Fruit fly (Drosophila melanogaster) whole organism, embryonic: Measurements from ENCODE around the gene fd96Cb.

Source experiments
- Atf3 ChIP-seq: fragments of 200-800 bp; sonication (Bioruptor generic); optimal IDR thresholded peaks from 3 replicates; lab custom pipeline; 2016; ENCODE audit warnings: missing biosample characterization, missing genetic modification characterization
- BEAF-32 ChIP-seq: fragments of 200-800 bp; sonication (Bioruptor generic); optimal IDR thresholded peaks from 3 replicates; lab custom pipeline; 2017; ENCODE audit warnings: missing biosample characterization, missing genetic modification characterization, mild to moderate bottlenecking, moderate library complexity, missing genetic modification reagents
- Bgb ChIP-seq: fragments of 200-800 bp; sonication (Bioruptor generic); IDR thresholded peaks from 2 replicates; pipeline ENCODE4 v1.3.6; 2022; ENCODE audit warnings: missing biosample characterization, missing genetic modification characterization; ENCODE audit not compliant: partially characterized antibody
- Bteb2 ChIP-seq: fragments of 200-800 bp; sonication (Bioruptor generic); optimal IDR thresholded peaks from 2 replicates; lab custom pipeline; 2016; ENCODE audit warnings: missing biosample characterization, missing genetic modification characterization
- CG14441 ChIP-seq: fragments of 200-800 bp; sonication (Bioruptor generic); IDR thresholded peaks from 2 replicates; pipeline ENCODE4 v1.3.6; 2022; ENCODE audit warnings: missing biosample characterization, missing genetic modification characterization
- CG17802 ChIP-seq: fragments of 200-800 bp; sonication (Bioruptor generic); optimal IDR thresholded peaks from 2 replicates; lab custom pipeline; 2018; ENCODE audit warnings: missing biosample characterization, mild to moderate bottlenecking, missing genetic modification characterization, moderate library complexity
- CG2199 ChIP-seq: fragments of 200-800 bp; sonication (Bioruptor generic); IDR thresholded peaks from 3 replicates; pipeline ENCODE4 v1.3.6; 2022; ENCODE audit warnings: missing biosample characterization, missing genetic modification characterization
- CG2712 ChIP-seq: fragments of 200-800 bp; optimal IDR thresholded peaks from 3 replicates; lab custom pipeline; 2019; ENCODE audit warnings: missing biosample characterization, mild to moderate bottlenecking, missing genetic modification characterization, moderate library complexity
- CG30431 ChIP-seq: fragments of 200-800 bp; sonication (Bioruptor generic); optimal IDR thresholded peaks from 2 replicates; lab custom pipeline; 2017; ENCODE audit warnings: missing biosample characterization, missing genetic modification characterization
- CG31388 ChIP-seq: fragments of 200-800 bp; sonication (Bioruptor generic); optimal IDR thresholded peaks from 2 replicates; lab custom pipeline; 2016; ENCODE audit warnings: missing biosample characterization, missing genetic modification characterization
- CG4820 ChIP-seq: fragments of 200-800 bp; sonication (Bioruptor generic); optimal IDR thresholded peaks from 3 replicates; lab custom pipeline; 2016; ENCODE audit warnings: missing biosample characterization, missing genetic modification characterization
- CG7928 ChIP-seq: fragments of 200-800 bp; sonication (Bioruptor generic); optimal IDR thresholded peaks from 2 replicates; lab custom pipeline; 2017; ENCODE audit warnings: missing biosample characterization, mild to moderate bottlenecking, missing genetic modification characterization
- CG8765 ChIP-seq: fragments of 200-800 bp; sonication (Bioruptor generic); IDR thresholded peaks from 2 replicates; pipeline ENCODE4 v1.3.6; 2022; ENCODE audit warnings: missing biosample characterization, missing genetic modification characterization
- CG9437 ChIP-seq: fragments of 200-800 bp; sonication (Bioruptor generic); optimal IDR thresholded peaks from 2 replicates; lab custom pipeline; 2018; ENCODE audit warnings: missing biosample characterization, mild to moderate bottlenecking, missing genetic modification characterization
- CG9797 ChIP-seq: fragments of 200-800 bp; sonication (Bioruptor generic); optimal IDR thresholded peaks from 3 replicates; lab custom pipeline; 2018; ENCODE audit warnings: missing biosample characterization, mild to moderate bottlenecking, missing genetic modification characterization
- CoRest ChIP-seq: fragments of 200-800 bp; sonication (Bioruptor generic); optimal IDR thresholded peaks from 3 replicates; lab custom pipeline; 2018; ENCODE audit warnings: missing biosample characterization, mild to moderate bottlenecking, missing genetic modification characterization, moderate library complexity
- D19A ChIP-seq: fragments of 200-800 bp; optimal IDR thresholded peaks from 3 replicates; lab custom pipeline; 2019; ENCODE audit warnings: missing biosample characterization, mild to moderate bottlenecking, missing genetic modification characterization, moderate library complexity
- Dfd ChIP-seq, 2 experiments: fragments of >200 bp; optimal IDR thresholded peaks; 2 replicates each; lab custom pipeline; 2017; ENCODE audit warnings: missing biosample characterization in 2 of 2, missing genetic modification characterization in 2 of 2
- Dref ChIP-seq: fragments of 200-800 bp; sonication (Bioruptor generic); IDR thresholded peaks from 2 replicates; pipeline ENCODE4 v1.3.6; 2022; ENCODE audit warnings: missing biosample characterization, missing genetic modification characterization
- Fer2 ChIP-seq: fragments of 200-800 bp; sonication (Bioruptor generic); optimal IDR thresholded peaks from 2 replicates; lab custom pipeline; 2018; ENCODE audit warnings: missing biosample characterization, mild to moderate bottlenecking, missing genetic modification characterization, moderate library complexity
- Fer3 ChIP-seq: fragments of 200-800 bp; sonication (Bioruptor generic); optimal IDR thresholded peaks from 2 replicates; lab custom pipeline; 2018; ENCODE audit warnings: missing biosample characterization, mild to moderate bottlenecking, missing genetic modification characterization, moderate library complexity
- HmgD ChIP-seq: fragments of 200-800 bp; sonication (Bioruptor generic); optimal IDR thresholded peaks from 3 replicates; lab custom pipeline; 2016; ENCODE audit warnings: missing biosample characterization, missing genetic modification characterization
- Kr ChIP-seq: fragments of 200-800 bp; sonication (Bioruptor generic); optimal IDR thresholded peaks from 2 replicates; lab custom pipeline; 2017; ENCODE audit warnings: missing biosample characterization, mild to moderate bottlenecking, missing genetic modification characterization
- Lim3 ChIP-seq: fragments of 200-800 bp; sonication (Bioruptor generic); IDR thresholded peaks from 2 replicates; pipeline ENCODE4 v1.3.6; 2022; ENCODE audit warnings: missing biosample characterization, missing genetic modification characterization
- MESR4 ChIP-seq: fragments of 200-800 bp; sonication (Bioruptor generic); optimal IDR thresholded peaks from 2 replicates; lab custom pipeline; 2018; ENCODE audit warnings: missing biosample characterization, mild to moderate bottlenecking, missing genetic modification characterization, moderate library complexity
- Med ChIP-seq: fragments of 200-800 bp; sonication (Bioruptor generic); peaks from one replicate; lab custom pipeline; 2016; ENCODE audit warnings: missing biosample characterization, missing genetic modification characterization, mild to moderate bottlenecking, inconsistent platforms, moderate library complexity
- NFAT ChIP-seq: fragments of 200-800 bp; sonication (Bioruptor generic); IDR thresholded peaks from 2 replicates; pipeline ENCODE4 v1.3.6; 2022; ENCODE audit warnings: missing biosample characterization, missing genetic modification characterization
- Oli ChIP-seq: fragments of 200-800 bp; sonication (Bioruptor generic); optimal IDR thresholded peaks from 2 replicates; lab custom pipeline; 2018; ENCODE audit warnings: missing biosample characterization, mild to moderate bottlenecking, missing genetic modification characterization, moderate library complexity
- PHDP ChIP-seq: fragments of 200-800 bp; sonication (Bioruptor generic); optimal IDR thresholded peaks from 3 replicates; lab custom pipeline; 2018; ENCODE audit warnings: missing biosample characterization, mild to moderate bottlenecking, missing genetic modification characterization, moderate library complexity
- Rx ChIP-seq: fragments of 200-800 bp; sonication (Bioruptor generic); IDR thresholded peaks from 2 replicates; pipeline ENCODE4 v1.3.6; 2022; ENCODE audit warnings: missing biosample characterization, missing genetic modification characterization
- Six4 ChIP-seq: fragments of 200-800 bp; sonication (Bioruptor generic); optimal IDR thresholded peaks from 2 replicates; lab custom pipeline; 2016; ENCODE audit warnings: missing biosample characterization, missing genetic modification characterization
- Vsx1 ChIP-seq: fragments of 200-800 bp; sonication (Bioruptor generic); optimal IDR thresholded peaks from 2 replicates; lab custom pipeline; 2017; ENCODE audit warnings: missing biosample characterization, mild to moderate bottlenecking, missing genetic modification characterization, missing genetic modification reagents
- Xrp1 ChIP-seq: fragments of 200-800 bp; sonication (Bioruptor generic); IDR thresholded peaks from 2 replicates; pipeline ENCODE4 v1.3.6; 2022; ENCODE audit warnings: missing biosample characterization, missing genetic modification characterization
- al ChIP-seq: fragments of 200-800 bp; sonication (Bioruptor generic); IDR thresholded peaks from 2 replicates; pipeline ENCODE4 v1.3.6; 2022; ENCODE audit warnings: missing biosample characterization, missing genetic modification characterization
- cas ChIP-seq: fragments of 200-800 bp; sonication (Bioruptor generic); IDR thresholded peaks from 2 replicates; pipeline ENCODE4 v1.3.6; 2022; ENCODE audit warnings: missing biosample characterization, missing genetic modification characterization
- dati ChIP-seq: fragments of 200-800 bp; sonication (Bioruptor generic); IDR thresholded peaks from 2 replicates; pipeline ENCODE4 v1.3.6; 2022; ENCODE audit warnings: missing biosample characterization, missing genetic modification characterization
- emc ChIP-seq: fragments of 200-800 bp; sonication (Bioruptor generic); optimal IDR thresholded peaks from 2 replicates; lab custom pipeline; 2016; ENCODE audit warnings: missing biosample characterization, missing genetic modification characterization
- en ChIP-seq: fragments of 200-800 bp; sonication (Bioruptor generic); optimal IDR thresholded peaks from 2 replicates; lab custom pipeline; 2016; ENCODE audit warnings: missing biosample characterization, missing genetic modification characterization
- fd64A ChIP-seq: fragments of 200-800 bp; sonication (Bioruptor generic); optimal IDR thresholded peaks from 3 replicates; lab custom pipeline; 2018; ENCODE audit warnings: missing biosample characterization, mild to moderate bottlenecking, missing genetic modification characterization
- gem ChIP-seq: fragments of 200-800 bp; sonication (Bioruptor generic); optimal IDR thresholded peaks from 2 replicates; lab custom pipeline; 2019; ENCODE audit warnings: missing biosample characterization, mild to moderate bottlenecking, missing genetic modification characterization, moderate library complexity
- nmo ChIP-seq: fragments of 200-800 bp; sonication (Bioruptor generic); optimal IDR thresholded peaks from 2 replicates; lab custom pipeline; 2018; ENCODE audit warnings: missing biosample characterization, mild to moderate bottlenecking, missing genetic modification characterization, moderate library complexity
- phol ChIP-seq: fragments of 200-800 bp; sonication (Bioruptor generic); optimal IDR thresholded peaks from 3 replicates; lab custom pipeline; 2018; ENCODE audit warnings: missing biosample characterization, mild to moderate bottlenecking, missing genetic modification characterization, moderate library complexity
- psq ChIP-seq: fragments of 200-800 bp; sonication (Bioruptor generic); optimal IDR thresholded peaks from 2 replicates; lab custom pipeline; 2017; ENCODE audit warnings: missing biosample characterization, missing genetic modification characterization
- sc ChIP-seq, 3 experiments: fragments of >200 bp in 2 of 3; fragments of 200-800 bp in 1 of 3; sonication (Bioruptor generic) in 1 of 3; optimal IDR thresholded peaks; 2 replicates in 2 of 3; 3 replicates in 1 of 3; lab custom pipeline; 2017; ENCODE audit warnings: mild to moderate bottlenecking in 1 of 3, missing biosample characterization in 1 of 3, missing genetic modification characterization in 1 of 3, missing genetic modification reagents in 1 of 3
- slou ChIP-seq: fragments of 200-800 bp; sonication (Bioruptor generic); optimal IDR thresholded peaks from 3 replicates; lab custom pipeline; 2016; ENCODE audit warnings: missing biosample characterization, missing genetic modification characterization
- sqz ChIP-seq: fragments of 200-800 bp; sonication (Bioruptor generic); optimal IDR thresholded peaks from 3 replicates; lab custom pipeline; 2018; ENCODE audit warnings: missing biosample characterization, mild to moderate bottlenecking, missing genetic modification characterization
- stc ChIP-seq: fragments of 200-800 bp; sonication (Bioruptor generic); IDR thresholded peaks from 2 replicates; pipeline ENCODE4 v1.3.6; 2022; ENCODE audit warnings: missing biosample characterization, missing genetic modification characterization
- trem ChIP-seq: fragments of 200-800 bp; optimal IDR thresholded peaks from 3 replicates; lab custom pipeline; 2019; ENCODE audit warnings: missing biosample characterization, mild to moderate bottlenecking, missing genetic modification characterization, moderate library complexity
- twi ChIP-seq: fragments of 200-800 bp; optimal IDR thresholded peaks from 2 replicates; lab custom pipeline; 2019; ENCODE audit warnings: missing biosample characterization, mild to moderate bottlenecking, missing genetic modification characterization, moderate library complexity
- unc-4 ChIP-seq: fragments of 200-800 bp; sonication (Bioruptor generic); IDR thresholded peaks from 2 replicates; pipeline ENCODE4 v1.3.6; 2022; ENCODE audit warnings: missing biosample characterization, missing genetic modification characterization; ENCODE audit not compliant: partially characterized antibody
- wor ChIP-seq: fragments of 200-800 bp; sonication (Bioruptor generic); IDR thresholded peaks from 2 replicates; pipeline ENCODE4 v1.3.6; 2022; ENCODE audit warnings: missing biosample characterization, missing genetic modification characterization

Gene fd96Cb

dm6 chr3R:25069569-25069968 lies 25.2 kb upstream of the fd96Cb start, which contains the start of the genes Stt3B and CG11839 (continued):
- no peak for TF ChIP-seq Dfd (GFP tag; optimal IDR thresholded peaks at IDR 0.05; lab: Kevin White, UChicago)
- TF ChIP-seq PHDP (tag; lab: Kevin White, UChicago), result peak; percentile 59
- TF ChIP-seq Bgb (GFP tag; lab: Robert Waterston, UW), result peak; percentile 91
- peak; percentile 42 for TF ChIP-seq psq (GFP tag; lab: Kevin White, UChicago)
- no peak for TF ChIP-seq dati (GFP tag; lab: Robert Waterston, UW)
- peak; percentile 10; the same call in 1 of the 2 replicates for TF ChIP-seq cas (GFP tag; lab: Robert Waterston, UW)
- TF ChIP-seq Rx, result no peak
- TF ChIP-seq Fer3 (tag; lab: Kevin White, UChicago), result peak; percentile 70
- no peak for TF ChIP-seq CoRest (tag; lab: Kevin White, UChicago)
- TF ChIP-seq Atf3, result peak; percentile 45
- TF ChIP-seq CG8765 (GFP tag; lab: Robert Waterston, UW), result no peak
- TF ChIP-seq Xrp1 (GFP tag; lab: Robert Waterston, UW), result peak; percentile 62; the same call in 1 of the 2 replicates
- TF ChIP-seq twi (tag; lab: Kevin White, UChicago), result peak; percentile 57
- TF ChIP-seq BEAF-32 (GFP tag; lab: Kevin White, UChicago), result peak; percentile 97
- no peak for TF ChIP-seq Vsx1
- TF ChIP-seq CG4820 (GFP tag; lab: Kevin White, UChicago), result peak; percentile 66
- no peak for TF ChIP-seq wor (GFP tag; lab: Robert Waterston, UW)
- no peak for TF ChIP-seq sqz (GFP tag; lab: Kevin White, UChicago)
- peak; percentile 97 for TF ChIP-seq unc-4 (GFP tag; lab: Robert Waterston, UW)
- TF ChIP-seq emc (GFP tag; lab: Kevin White, UChicago), result peak; percentile 35
- TF ChIP-seq Six4 (GFP tag; lab: Kevin White, UChicago), result peak; percentile 74
- no peak for TF ChIP-seq Lim3 (GFP tag; lab: Robert Waterston, UW)
- TF ChIP-seq stc (GFP tag; lab: Robert Waterston, UW), result 0 out of 2 replicates have a peak, but pooled peaks have one; percentile 21
- TF ChIP-seq fd64A, result no peak
- TF ChIP-seq CG2199, result 0 out of 3 replicates have a peak, but pooled peaks have one; percentile 29
- TF ChIP-seq Bteb2 (GFP tag; lab: Kevin White, UChicago), result peak; percentile 70
- TF ChIP-seq CG9797, result peak; percentile 39
- peak; percentile 73 for TF ChIP-seq al
- TF ChIP-seq trem (tag; lab: Kevin White, UChicago), result peak; percentile 100
- peak; percentile 79 for TF ChIP-seq CG14441 (GFP tag; lab: Robert Waterston, UW)
- peak; percentile 89 for TF ChIP-seq Dref (GFP tag; lab: Robert Waterston, UW)
- TF ChIP-seq Kr (GFP tag; lab: Kevin White, UChicago), result no peak
- no peak for TF ChIP-seq Oli (tag; lab: Kevin White, UChicago)
- TF ChIP-seq Fer2 (tag; lab: Kevin White, UChicago), result peak; percentile 58
- no peak for TF ChIP-seq NFAT (GFP tag; lab: Robert Waterston, UW)
- TF ChIP-seq CG30431 (GFP tag; lab: Kevin White, UChicago), result no peak
- no peak for TF ChIP-seq D19A (tag; lab: Kevin White, UChicago)
- peak; percentile 48 for TF ChIP-seq slou (GFP tag; lab: Kevin White, UChicago)
- TF ChIP-seq Med (GFP tag; lab: Kevin White, UChicago), result peak; percentile 96
- peak; percentile 82 for TF ChIP-seq phol
- peak; percentile 71 for TF ChIP-seq CG9437 (GFP tag; lab: Kevin White, UChicago)
- peak; percentile 85 for TF ChIP-seq CG2712 (tag; lab: Kevin White, UChicago)
- no peak for TF ChIP-seq CG17802 (tag; lab: Kevin White, UChicago)
- TF ChIP-seq gem, result no peak
- TF ChIP-seq MESR4 (GFP tag; lab: Kevin White, UChicago), result peak; percentile 46
- no peak for TF ChIP-seq sc (optimal IDR thresholded peaks at IDR 0.05; lab: Kevin White, UChicago)
- TF ChIP-seq sc (GFP tag; optimal IDR thresholded peaks at IDR 0.05; lab: Kevin White, UChicago), result no peak
- peak; percentile 25 for TF ChIP-seq en (GFP tag; lab: Kevin White, UChicago)
- TF ChIP-seq nmo (GFP tag; lab: Kevin White, UChicago), result peak; percentile 88
- peak; percentile 48 for TF ChIP-seq CG31388 (GFP tag; lab: Kevin White, UChicago)
- TF ChIP-seq HmgD, result peak; percentile 85
- TF ChIP-seq CG7928, result peak; percentile 91
